Worm (Caenorhabditis elegans) whole organism, L3 larva: ENCODE data around the gene ddx-19.

Experiments used
- aly-2 ChIP-seq: fragments of 150-350 bp; optimal IDR thresholded peaks from 2 replicates; lab custom pipeline; 2014; ENCODE audit warnings: missing biosample characterization, missing genetic modification characterization
- ceh-82 ChIP-seq: fragments of 150-350 bp; optimal IDR thresholded peaks from 2 replicates; lab custom pipeline; 2014; ENCODE audit warnings: missing biosample characterization, missing genetic modification characterization
- elt-2 ChIP-seq: sonication (generic microtip); optimal IDR thresholded peaks from 2 replicates; lab custom pipeline; 2016; ENCODE audit warnings: missing genetic modification reagents, mild to moderate bottlenecking, missing genetic modification characterization, missing compliant biosample characterization
- mdl-1 ChIP-seq: fragments of 150-350 bp; optimal IDR thresholded peaks from 2 replicates; lab custom pipeline; 2014; ENCODE audit warnings: missing biosample characterization, missing genetic modification characterization
- nhr-11 ChIP-seq: fragments of 150-350 bp; optimal IDR thresholded peaks from 2 replicates; lab custom pipeline; 2014; ENCODE audit warnings: missing biosample characterization, missing genetic modification characterization
- nhr-237 ChIP-seq: fragments of 150-350 bp; optimal IDR thresholded peaks from 2 replicates; lab custom pipeline; 2014; ENCODE audit warnings: missing biosample characterization, missing genetic modification characterization
- nhr-43 ChIP-seq: sonication (generic microtip); optimal IDR thresholded peaks from 2 replicates; lab custom pipeline; 2016; ENCODE audit warnings: mild to moderate bottlenecking, missing genetic modification characterization, missing compliant biosample characterization; ENCODE audit not compliant: poor library complexity, severe bottlenecking
- skn-1 ChIP-seq: fragments of 150-350 bp; optimal IDR thresholded peaks from 2 replicates; lab custom pipeline; 2014; ENCODE audit warnings: missing biosample characterization, missing genetic modification characterization
- snpc-4 ChIP-seq: fragments of 150-350 bp; optimal IDR thresholded peaks from 2 replicates; lab custom pipeline; 2014; ENCODE audit warnings: missing biosample characterization, missing genetic modification characterization
- tbx-2 ChIP-seq: sonication (generic microtip); optimal IDR thresholded peaks from 2 replicates; lab custom pipeline; 2016; ENCODE audit warnings: mild to moderate bottlenecking, missing genetic modification characterization, missing compliant biosample characterization

DNA sequence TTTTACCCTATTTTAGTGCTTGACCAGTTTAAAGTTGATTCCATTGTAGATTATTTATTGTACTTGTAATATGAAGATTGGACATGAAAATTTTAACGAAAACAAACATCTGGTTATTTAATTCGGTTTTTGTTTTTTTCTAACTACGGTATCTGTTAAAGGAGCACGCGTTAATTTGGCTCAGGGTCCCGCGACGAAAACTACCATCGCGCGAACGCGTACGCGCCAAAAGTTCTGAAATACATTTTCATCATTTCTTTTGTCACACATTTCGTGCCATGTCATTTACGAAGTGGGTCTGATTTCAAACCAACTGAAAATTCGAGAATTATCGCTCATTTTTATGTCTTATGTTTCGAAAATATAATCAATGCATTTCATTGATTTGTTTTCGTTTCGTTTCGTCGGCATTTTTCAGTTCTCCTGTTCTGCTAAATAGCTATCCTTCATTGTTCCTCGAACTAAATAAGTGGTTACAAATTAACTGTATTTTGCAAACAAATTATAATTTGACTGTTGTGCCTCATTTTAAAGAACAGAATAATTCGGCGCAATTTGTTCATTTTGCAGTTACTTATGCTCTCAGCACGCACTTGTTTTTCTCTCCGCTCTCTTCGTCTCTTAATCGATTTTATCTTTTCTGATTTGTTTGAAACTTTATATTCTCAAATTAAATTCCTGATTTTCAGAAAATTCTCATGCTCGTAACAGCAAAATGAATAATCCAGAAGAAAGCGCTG lies 49.2 kb downstream of the ddx-19 start, which contains the start of gene T21B10.3:
- TF ChIP-seq nhr-43 (tag; lab: Kevin White, UChicago) (peak; percentile 15), elt-2 (no peak), ceh-82 (tag; lab: Kevin White, UChicago) (no peak), snpc-4 (tag; lab: Kevin White, UChicago) (no peak), nhr-237 (no peak), skn-1 (tag; lab: Kevin White, UChicago) (no peak), tbx-2 (tag; lab: Kevin White, UChicago) (no peak), mdl-1 (tag; lab: Kevin White, UChicago) (no peak), nhr-11 (tag; lab: Kevin White, UChicago) (no peak), aly-2 (tag; lab: Kevin White, UChicago) (no peak)
